Fruit fly (Drosophila melanogaster) whole organism, pupa: Measurements from ENCODE around the gene salt.

Source experiments
- CG12605 ChIP-seq: fragments of 200-800 bp; sonication (Bioruptor generic); IDR thresholded peaks from 2 replicates; pipeline ENCODE4 v1.3.6; 2022; ENCODE audit warnings: missing biosample characterization, missing genetic modification characterization
- CG13204 ChIP-seq: fragments of 200-800 bp; sonication (Bioruptor generic); optimal IDR thresholded peaks from 2 replicates; lab custom pipeline; 2018; ENCODE audit warnings: missing biosample characterization, mild to moderate bottlenecking, missing genetic modification characterization, moderate library complexity
- CG14655 ChIP-seq: fragments of 200-800 bp; sonication (Bioruptor generic); optimal IDR thresholded peaks from 3 replicates; lab custom pipeline; 2017; ENCODE audit warnings: mild to moderate bottlenecking, missing biosample characterization, missing genetic modification reagents, missing genetic modification characterization
- CG15710 ChIP-seq: fragments of 200-800 bp; sonication (Bioruptor generic); optimal IDR thresholded peaks from 2 replicates; lab custom pipeline; 2018; ENCODE audit warnings: missing biosample characterization, mild to moderate bottlenecking, missing genetic modification characterization, moderate library complexity
- CG17806 ChIP-seq: fragments of 200-800 bp; sonication (Bioruptor generic); optimal IDR thresholded peaks from 2 replicates; lab custom pipeline; 2018; ENCODE audit warnings: missing biosample characterization, mild to moderate bottlenecking, missing genetic modification characterization, moderate library complexity
- CG34367 ChIP-seq: fragments of 200-800 bp; sonication (Bioruptor generic); optimal IDR thresholded peaks from 2 replicates; lab custom pipeline; 2018; ENCODE audit warnings: missing biosample characterization, mild to moderate bottlenecking, missing genetic modification characterization
- CG8301 ChIP-seq: fragments of 200-800 bp; sonication (Bioruptor generic); optimal IDR thresholded peaks from 2 replicates; lab custom pipeline; 2018; ENCODE audit warnings: missing biosample characterization, mild to moderate bottlenecking, missing genetic modification characterization
- D1 ChIP-seq: fragments of 200-800 bp; sonication (Bioruptor generic); optimal IDR thresholded peaks from 2 replicates; lab custom pipeline; 2018; ENCODE audit warnings: missing biosample characterization, mild to moderate bottlenecking, missing genetic modification characterization, moderate library complexity
- EcR ChIP-seq: fragments of 200-800 bp; sonication (Bioruptor generic); optimal IDR thresholded peaks from 3 replicates; lab custom pipeline; 2019; ENCODE audit warnings: missing biosample characterization, missing genetic modification characterization, mild to moderate bottlenecking, moderate library complexity, missing genetic modification reagents
- Ets98B ChIP-seq: fragments of 200-800 bp; sonication (Bioruptor generic); IDR thresholded peaks from 2 replicates; pipeline ENCODE4 v1.3.6; 2022; ENCODE audit warnings: missing biosample characterization, missing genetic modification characterization
- Snoo ChIP-seq: fragments of 200-800 bp; sonication (Bioruptor generic); optimal IDR thresholded peaks from 3 replicates; lab custom pipeline; 2017; ENCODE audit warnings: missing biosample characterization, mild to moderate bottlenecking, missing genetic modification characterization, inconsistent platforms
- fd96Ca ChIP-seq: fragments of 200-800 bp; sonication (Bioruptor generic); IDR thresholded peaks from 3 replicates; pipeline ENCODE4 v1.3.6; 2022; ENCODE audit warnings: missing biosample characterization, missing genetic modification characterization

DNA sequence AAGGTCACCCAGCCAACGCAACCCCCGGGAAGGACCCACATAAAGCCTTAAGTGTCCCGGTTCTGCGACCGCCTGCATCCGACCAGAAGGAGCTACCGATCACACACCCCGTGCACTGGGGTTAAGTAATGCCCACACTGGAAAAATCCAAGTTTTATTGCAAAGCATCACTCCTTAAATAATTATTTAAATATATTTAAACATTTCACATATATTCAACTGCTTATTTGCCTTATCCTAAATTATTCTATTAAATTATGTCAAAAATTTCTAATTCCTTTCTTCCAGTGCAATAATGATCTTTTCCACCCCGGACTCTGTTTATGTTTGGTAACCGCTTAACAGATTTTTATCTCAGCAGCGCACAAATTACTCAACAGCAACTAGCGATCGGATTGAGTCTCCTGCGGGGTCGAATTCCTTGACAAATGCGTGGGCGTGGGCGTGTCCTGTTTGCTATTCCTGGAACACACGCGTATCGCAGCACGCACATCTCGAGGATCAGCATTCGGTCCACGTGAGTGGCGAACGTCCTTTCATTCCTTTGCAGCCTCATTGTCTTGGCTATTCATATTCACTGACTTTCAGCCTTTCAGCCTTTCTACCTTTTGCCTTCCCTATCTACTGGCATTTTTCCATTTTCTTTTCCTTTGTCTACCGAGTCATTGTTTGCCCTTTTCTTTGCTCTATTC is 49.8 kb downstream of the salt start:
- TF ChIP-seq D1 (tag; lab: Kevin White, UChicago) (no peak), Ets98B (GFP tag; lab: Robert Waterston, UW) (no peak), CG12605 (GFP tag; lab: Robert Waterston, UW) (no peak), CG8301 (tag; lab: Kevin White, UChicago) (no peak), EcR (no peak), CG13204 (no peak), fd96Ca (GFP tag; lab: Robert Waterston, UW) (no peak), Snoo (tag; lab: Kevin White, UChicago) (no peak), CG34367 (tag; lab: Kevin White, UChicago) (no peak), CG14655 (GFP tag; lab: Kevin White, UChicago) (peak; percentile 26), CG15710 (no peak), CG17806 (tag; lab: Kevin White, UChicago) (peak; percentile 12)
